Fruit fly (Drosophila melanogaster) whole organism, embryonic: ENCODE measurements around the gene CG17224.

Experiments used
- Bgb ChIP-seq: fragments of 200-800 bp; sonication (Bioruptor generic); IDR thresholded peaks from 2 replicates; pipeline ENCODE4 v1.3.6; 2022; ENCODE audit warnings: missing biosample characterization, missing genetic modification characterization; ENCODE audit not compliant: partially characterized antibody
- CG10462 ChIP-seq: fragments of 200-800 bp; sonication (Bioruptor generic); optimal IDR thresholded peaks from 2 replicates; lab custom pipeline; 2016; ENCODE audit warnings: missing biosample characterization, missing genetic modification characterization
- CG10543 ChIP-seq: fragments of 200-800 bp; sonication (Bioruptor generic); optimal IDR thresholded peaks from 3 replicates; lab custom pipeline; 2017; ENCODE audit warnings: missing biosample characterization, mild to moderate bottlenecking, missing genetic modification characterization, moderate library complexity
- CG12071 ChIP-seq: fragments of 200-800 bp; sonication (Bioruptor generic); optimal IDR thresholded peaks from 3 replicates; lab custom pipeline; 2018; ENCODE audit warnings: missing biosample characterization, mild to moderate bottlenecking, missing genetic modification characterization
- CG12104 ChIP-seq: fragments of 200-800 bp; sonication (Bioruptor generic); optimal IDR thresholded peaks from 3 replicates; lab custom pipeline; 2016; ENCODE audit warnings: missing biosample characterization, missing genetic modification characterization
- CG13123 ChIP-seq: fragments of 200-800 bp; sonication (Bioruptor generic); optimal IDR thresholded peaks from 2 replicates; lab custom pipeline; 2016; ENCODE audit warnings: missing biosample characterization, missing genetic modification characterization
- CG13296 ChIP-seq: fragments of 200-800 bp; sonication (Bioruptor generic); optimal IDR thresholded peaks from 3 replicates; lab custom pipeline; 2018; ENCODE audit warnings: missing biosample characterization, mild to moderate bottlenecking, missing genetic modification characterization
- CG15514 ChIP-seq: fragments of 200-800 bp; sonication (Bioruptor generic); optimal IDR thresholded peaks from 3 replicates; lab custom pipeline; 2017; ENCODE audit warnings: missing biosample characterization, missing genetic modification characterization, mild to moderate bottlenecking, moderate library complexity, missing genetic modification reagents
- CG2116 ChIP-seq: fragments of 200-800 bp; sonication (Bioruptor generic); optimal IDR thresholded peaks from 3 replicates; lab custom pipeline; 2018; ENCODE audit warnings: missing biosample characterization, mild to moderate bottlenecking, missing genetic modification characterization
- CG2129 ChIP-seq: fragments of 200-800 bp; sonication (Bioruptor generic); IDR thresholded peaks from 2 replicates; pipeline ENCODE4 v1.3.6; 2022; ENCODE audit warnings: missing biosample characterization, missing genetic modification characterization; ENCODE audit not compliant: partially characterized antibody
- CG2199 ChIP-seq: fragments of 200-800 bp; sonication (Bioruptor generic); IDR thresholded peaks from 3 replicates; pipeline ENCODE4 v1.3.6; 2022; ENCODE audit warnings: missing biosample characterization, missing genetic modification characterization
- CG3407 ChIP-seq: fragments of 200-800 bp; sonication (Bioruptor generic); optimal IDR thresholded peaks from 2 replicates; lab custom pipeline; 2018; ENCODE audit warnings: missing biosample characterization, mild to moderate bottlenecking, missing genetic modification characterization
- CG34224 ChIP-seq: fragments of 200-800 bp; sonication (Bioruptor generic); IDR thresholded peaks from 3 replicates; pipeline ENCODE4 v1.3.6; 2022; ENCODE audit warnings: missing biosample characterization, missing genetic modification characterization; ENCODE audit not compliant: partially characterized antibody
- CG4854 ChIP-seq: fragments of 200-800 bp; sonication (Bioruptor generic); optimal IDR thresholded peaks from 2 replicates; lab custom pipeline; 2016; ENCODE audit warnings: missing biosample characterization, missing genetic modification characterization, inconsistent platforms
- CG5245 ChIP-seq: fragments of 200-800 bp; sonication (Bioruptor generic); optimal IDR thresholded peaks from 3 replicates; lab custom pipeline; 2016; ENCODE audit warnings: missing biosample characterization, missing genetic modification characterization
- CG6254 ChIP-seq: fragments of 200-800 bp; sonication (Bioruptor generic); optimal IDR thresholded peaks from 3 replicates; lab custom pipeline; 2017; ENCODE audit warnings: mild to moderate bottlenecking, missing biosample characterization, missing genetic modification reagents, missing genetic modification characterization
- CG6791 ChIP-seq: fragments of 200-800 bp; sonication (Bioruptor generic); IDR thresholded peaks from 3 replicates; pipeline ENCODE4 v1.3.6; 2022; ENCODE audit warnings: missing biosample characterization, missing genetic modification characterization; ENCODE audit not compliant: partially characterized antibody
- CG9797 ChIP-seq: fragments of 200-800 bp; sonication (Bioruptor generic); optimal IDR thresholded peaks from 3 replicates; lab custom pipeline; 2018; ENCODE audit warnings: missing biosample characterization, mild to moderate bottlenecking, missing genetic modification characterization
- Dek ChIP-seq: fragments of 200-800 bp; sonication (Bioruptor generic); optimal IDR thresholded peaks from 3 replicates; lab custom pipeline; 2019; ENCODE audit warnings: missing biosample characterization, mild to moderate bottlenecking, missing genetic modification characterization, moderate library complexity
- ERR ChIP-seq: fragments of 200-800 bp; sonication (Bioruptor generic); optimal IDR thresholded peaks from 2 replicates; lab custom pipeline; 2016; ENCODE audit warnings: missing biosample characterization, missing genetic modification characterization
- Hand ChIP-seq: fragments of 200-800 bp; sonication (Bioruptor generic); optimal IDR thresholded peaks from 2 replicates; lab custom pipeline; 2017; ENCODE audit warnings: mild to moderate bottlenecking, missing biosample characterization, missing genetic modification reagents, missing genetic modification characterization
- Hmx ChIP-seq: fragments of 200-800 bp; sonication (Bioruptor generic); optimal IDR thresholded peaks from 2 replicates; lab custom pipeline; 2016; ENCODE audit warnings: missing biosample characterization, missing genetic modification characterization
- Hr3 ChIP-seq: fragments of 200-800 bp; sonication (Bioruptor generic); optimal IDR thresholded peaks from 3 replicates; lab custom pipeline; 2016; ENCODE audit warnings: missing biosample characterization, missing genetic modification characterization
- Hsf ChIP-seq: fragments of 200-800 bp; sonication (Bioruptor generic); optimal IDR thresholded peaks from 3 replicates; lab custom pipeline; 2016; ENCODE audit warnings: missing biosample characterization, missing genetic modification characterization
- Lhr ChIP-seq: fragments of 200-800 bp; sonication (Bioruptor generic); optimal IDR thresholded peaks from 3 replicates; lab custom pipeline; 2017; ENCODE audit warnings: mild to moderate bottlenecking, missing biosample characterization, missing genetic modification reagents, missing genetic modification characterization
- MTF-1 ChIP-seq: fragments of 200-800 bp; sonication (Bioruptor generic); optimal IDR thresholded peaks from 2 replicates; lab custom pipeline; 2018; ENCODE audit warnings: missing biosample characterization, mild to moderate bottlenecking, missing genetic modification characterization, borderline replicate concordance
- Med ChIP-seq: fragments of 200-800 bp; sonication (Bioruptor generic); peaks from one replicate; lab custom pipeline; 2016; ENCODE audit warnings: missing biosample characterization, missing genetic modification characterization, mild to moderate bottlenecking, inconsistent platforms, moderate library complexity
- NK7.1 ChIP-seq: fragments of 200-800 bp; sonication (Bioruptor generic); optimal IDR thresholded peaks from 3 replicates; lab custom pipeline; 2016; ENCODE audit warnings: missing biosample characterization, missing genetic modification characterization
- Nf-YC ChIP-seq: fragments of 200-800 bp; optimal IDR thresholded peaks from 3 replicates; lab custom pipeline; 2019; ENCODE audit warnings: missing biosample characterization, mild to moderate bottlenecking, missing genetic modification characterization, moderate library complexity
- Poxn ChIP-seq: fragments of 200-800 bp; sonication (Bioruptor generic); IDR thresholded peaks from 2 replicates; pipeline ENCODE4 v1.3.6; 2022; ENCODE audit warnings: missing biosample characterization, missing genetic modification characterization
- Sin3A ChIP-seq: fragments of >200 bp; optimal IDR thresholded peaks from 2 replicates; lab custom pipeline; 2018
- Six4 ChIP-seq: fragments of 200-800 bp; sonication (Bioruptor generic); optimal IDR thresholded peaks from 2 replicates; lab custom pipeline; 2016; ENCODE audit warnings: missing biosample characterization, missing genetic modification characterization
- Tbp ChIP-seq: fragments of >200 bp; optimal IDR thresholded peaks from 2 replicates; lab custom pipeline; 2018; ENCODE audit warnings: missing biosample characterization, missing genetic modification characterization
- abd-A ChIP-seq: fragments of 200-800 bp; sonication (Bioruptor generic); optimal IDR thresholded peaks from 3 replicates; lab custom pipeline; 2019; ENCODE audit warnings: missing biosample characterization, mild to moderate bottlenecking, missing genetic modification characterization, moderate library complexity
- al ChIP-seq: fragments of 200-800 bp; sonication (Bioruptor generic); IDR thresholded peaks from 2 replicates; pipeline ENCODE4 v1.3.6; 2022; ENCODE audit warnings: missing biosample characterization, missing genetic modification characterization
- bbx ChIP-seq: fragments of 200-800 bp; sonication (Bioruptor generic); IDR thresholded peaks from 2 replicates; pipeline ENCODE4 v1.3.6; 2022; ENCODE audit warnings: missing biosample characterization, missing genetic modification characterization; ENCODE audit not compliant: partially characterized antibody
- cato ChIP-seq: fragments of 200-800 bp; sonication (Bioruptor generic); optimal IDR thresholded peaks from 2 replicates; lab custom pipeline; 2016; ENCODE audit warnings: missing biosample characterization, missing genetic modification characterization, borderline replicate concordance
- eyg ChIP-seq: fragments of 200-800 bp; sonication (Bioruptor generic); optimal IDR thresholded peaks from 3 replicates; lab custom pipeline; 2016; ENCODE audit warnings: missing biosample characterization, missing genetic modification characterization
- gfzf ChIP-seq: fragments of 200-800 bp; sonication (Bioruptor generic); optimal IDR thresholded peaks from 2 replicates; lab custom pipeline; 2016; ENCODE audit warnings: missing biosample characterization, mild to moderate bottlenecking, missing genetic modification characterization, moderate library complexity
- gt ChIP-seq: fragments of 200-800 bp; sonication (Bioruptor generic); IDR thresholded peaks from 2 replicates; pipeline ENCODE4 v1.3.6; 2022; ENCODE audit warnings: missing biosample characterization, missing genetic modification characterization
- ham ChIP-seq: fragments of 200-800 bp; sonication (Bioruptor generic); IDR thresholded peaks from 2 replicates; pipeline ENCODE4 v1.3.6; 2022; ENCODE audit warnings: missing biosample characterization, missing genetic modification characterization
- pfk ChIP-seq: fragments of 200-800 bp; sonication (Bioruptor generic); optimal IDR thresholded peaks from 2 replicates; lab custom pipeline; 2018; ENCODE audit warnings: missing biosample characterization, mild to moderate bottlenecking, missing genetic modification characterization, moderate library complexity
- sisA ChIP-seq: fragments of 200-800 bp; sonication (Bioruptor generic); IDR thresholded peaks from 2 replicates; pipeline ENCODE4 v1.3.6; 2022; ENCODE audit warnings: missing biosample characterization, missing genetic modification characterization
- sob ChIP-seq: fragments of 200-800 bp; sonication (Bioruptor generic); IDR thresholded peaks from 2 replicates; pipeline ENCODE4 v1.3.6; 2022; ENCODE audit warnings: missing biosample characterization, missing genetic modification characterization
- ssp ChIP-seq: fragments of 200-800 bp; sonication (Bioruptor generic); IDR thresholded peaks from 2 replicates; pipeline ENCODE4 v1.3.6; 2022; ENCODE audit warnings: missing biosample characterization, missing genetic modification characterization
- stc ChIP-seq: fragments of 200-800 bp; sonication (Bioruptor generic); IDR thresholded peaks from 2 replicates; pipeline ENCODE4 v1.3.6; 2022; ENCODE audit warnings: missing biosample characterization, missing genetic modification characterization
- stwl ChIP-seq: fragments of 200-800 bp; sonication (Bioruptor generic); optimal IDR thresholded peaks from 3 replicates; lab custom pipeline; 2018; ENCODE audit warnings: missing biosample characterization, mild to moderate bottlenecking, missing genetic modification characterization, moderate library complexity
- trem ChIP-seq: fragments of 200-800 bp; optimal IDR thresholded peaks from 3 replicates; lab custom pipeline; 2019; ENCODE audit warnings: missing biosample characterization, mild to moderate bottlenecking, missing genetic modification characterization, moderate library complexity
- ttk ChIP-seq: fragments of 200-800 bp; sonication (Bioruptor generic); IDR thresholded peaks from 2 replicates; pipeline ENCODE4 v2.1.2; 2022; ENCODE audit warnings: missing biosample characterization, missing genetic modification characterization
- unc-4 ChIP-seq: fragments of 200-800 bp; sonication (Bioruptor generic); IDR thresholded peaks from 2 replicates; pipeline ENCODE4 v1.3.6; 2022; ENCODE audit warnings: missing biosample characterization, missing genetic modification characterization; ENCODE audit not compliant: partially characterized antibody
- vvl ChIP-seq: fragments of 200-800 bp; sonication (Bioruptor generic); IDR thresholded peaks from 2 replicates; pipeline ENCODE4 v1.3.6; 2022; ENCODE audit warnings: missing biosample characterization, missing genetic modification characterization

CG17224 gene

dm6 chr2L:3029012-3029411 lies 10.9 kb upstream of the CG17224 start, which contains the start of the genes Sf3b2 and CG17219 (continued):
- TF ChIP-seq CG6791 (GFP tag; lab: Robert Waterston, UW) (peak; percentile 61), trem (tag; lab: Kevin White, UChicago) (peak; percentile 96), CG6254 (GFP tag; lab: Kevin White, UChicago) (peak; percentile 99), gt (GFP tag; lab: Robert Waterston, UW) (no peak), eyg (GFP tag; lab: Kevin White, UChicago) (no peak), ssp (no peak), CG4854 (GFP tag; lab: Kevin White, UChicago) (no peak), cato (no peak), sob (peak; percentile 25; the same call in 1 of the 2 replicates), Six4 (GFP tag; lab: Kevin White, UChicago) (no peak), Dek (tag; lab: Kevin White, UChicago) (no peak), Hand (GFP tag; lab: Kevin White, UChicago) (no peak), Hr3 (no peak), MTF-1 (GFP tag; lab: Kevin White, UChicago) (no peak), unc-4 (GFP tag; lab: Robert Waterston, UW) (peak; percentile 64), Sin3A (lab: Kevin White, UChicago) (peak; percentile 11), ham (GFP tag; lab: Robert Waterston, UW) (no peak), CG13123 (no peak), Lhr (no peak), stwl (tag; lab: Kevin White, UChicago) (peak; percentile 65), Hsf (no peak), CG2199 (GFP tag; lab: Robert Waterston, UW) (no peak), CG15514 (GFP tag; lab: Kevin White, UChicago) (peak; percentile 1), gfzf (peak; percentile 18), CG9797 (peak; percentile 10), CG12071 (GFP tag; lab: Kevin White, UChicago) (no peak), pfk (GFP tag; lab: Kevin White, UChicago) (peak; percentile 22), bbx (GFP tag; lab: Robert Waterston, UW) (peak; percentile 73), CG2129 (GFP tag; lab: Robert Waterston, UW) (peak; percentile 29; the same call in 1 of the 2 replicates), Poxn (GFP tag; lab: Robert Waterston, UW) (no peak), CG34224 (peak; percentile 76), CG3407 (no peak), CG10543 (GFP tag; lab: Kevin White, UChicago) (no peak), Hmx (GFP tag; lab: Kevin White, UChicago) (no peak), stc (GFP tag; lab: Robert Waterston, UW) (no peak), ERR (GFP tag; lab: Kevin White, UChicago) (no peak), NK7.1 (no peak), CG13296 (GFP tag; lab: Kevin White, UChicago) (no peak), al (GFP tag; lab: Robert Waterston, UW) (no peak), CG12104 (no peak), Med (GFP tag; lab: Kevin White, UChicago) (peak; percentile 90), Tbp (GFP tag; lab: Kevin White, UChicago) (no peak), ttk (no peak), CG2116 (GFP tag; lab: Kevin White, UChicago) (peak; percentile 56), abd-A (no peak), Bgb (GFP tag; lab: Robert Waterston, UW) (peak; percentile 72), CG5245 (GFP tag; lab: Kevin White, UChicago) (no peak), Nf-YC (no peak), vvl (GFP tag; lab: Robert Waterston, UW) (peak; percentile 52), sisA (no peak), CG10462 (GFP tag; lab: Kevin White, UChicago) (no peak)
